Fruit fly (Drosophila melanogaster): ENCODE results near the gene Or85c.

Or85c gene

DNA sequence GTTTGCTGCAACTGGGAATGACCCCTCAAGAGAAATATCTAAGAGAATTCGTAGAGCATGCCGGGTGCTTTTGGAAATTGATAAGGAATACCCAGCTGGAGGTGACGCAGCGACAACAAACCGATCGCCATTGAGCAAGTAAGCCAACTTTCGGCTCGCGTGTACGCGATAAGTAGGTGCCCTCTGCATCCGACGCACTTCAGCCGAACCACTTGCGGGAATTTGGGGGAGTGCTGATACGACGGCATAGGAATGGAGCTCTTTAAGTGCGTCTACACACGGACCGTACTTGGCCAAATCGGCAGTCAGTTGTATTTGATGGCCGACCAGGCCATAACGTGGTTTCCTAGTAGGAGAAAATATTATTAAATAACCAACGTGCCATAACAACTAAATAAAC, 10.8 kb upstream of the Or85c start, which contains the start of gene CG31259:
Gene CG31259 (plus strand): TSS at position 277 of the 400 bp plus-strand sequence.
- TF ChIP-seq CG6163 (GFP tag; IDR thresholded peaks at IDR 0.05), result no peak
- no peak for TF ChIP-seq CG34406 (GFP tag; optimal IDR thresholded peaks at IDR 0.05)
- no peak for TF ChIP-seq CG6792 (GFP tag; optimal IDR thresholded peaks at IDR 0.05)
- no peak for TF ChIP-seq Hr4 (GFP tag; optimal IDR thresholded peaks at IDR 0.05)
- TF ChIP-seq ss (GFP tag; optimal IDR thresholded peaks at IDR 0.05), result no peak
- peak; percentile 80 for TF ChIP-seq svp (GFP tag)
- no peak for TF ChIP-seq Sox14 (GFP tag; optimal IDR thresholded peaks at IDR 0.05)

DNA sequence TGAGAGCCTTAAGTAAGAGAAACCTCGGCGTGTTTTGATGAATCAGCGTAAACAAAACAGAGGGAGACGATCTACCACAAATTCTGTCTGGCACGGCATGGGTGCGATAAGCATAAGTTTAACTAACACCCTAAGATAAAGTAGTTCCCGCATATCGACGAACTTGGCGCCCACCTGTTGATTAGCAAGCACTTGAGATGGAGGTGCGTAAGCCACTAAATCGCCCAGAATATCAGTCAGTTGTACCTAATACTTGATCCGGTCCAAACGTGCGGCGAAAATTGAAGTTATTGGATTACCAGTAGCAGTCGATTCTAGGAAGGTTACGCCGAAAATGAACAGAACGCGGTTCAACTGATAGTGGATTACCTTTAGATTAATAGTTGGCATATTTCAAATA, 8.7 kb upstream of the Or85c start, which contains the start of gene CG31454:
Gene CG31454 (plus strand): TSS at position 160 of the 400 bp plus-strand sequence.
- TF ChIP-seq CG4318 (GFP tag; optimal IDR thresholded peaks at IDR 0.05) (no peak), Ets96B (tag; optimal IDR thresholded peaks at IDR 0.05) (no peak), fkh (GFP tag; optimal IDR thresholded peaks at IDR 0.05) (no peak), spab (GFP tag; optimal IDR thresholded peaks at IDR 0.05) (no peak), net (GFP tag; optimal IDR thresholded peaks at IDR 0.05) (no peak), CG6163 (GFP tag; IDR thresholded peaks at IDR 0.05) (no peak), CG15336 (GFP tag; IDR thresholded peaks at IDR 0.05) (no peak)

dm6 chr3R:8520809-8521208, 8.0 kb upstream of the Or85c start:
- TF ChIP-seq Smox (GFP tag; optimal IDR thresholded peaks at IDR 0.05) (no peak), Eip78C (GFP tag) (no peak), Eip93F (GFP tag; optimal IDR thresholded peaks at IDR 0.05) (no peak), CG10631 (GFP tag; optimal IDR thresholded peaks at IDR 0.05) (no peak), CG11294 (GFP tag; IDR thresholded peaks at IDR 0.05) (no peak), Ets21C (GFP tag; optimal IDR thresholded peaks at IDR 0.05) (no peak), svp (GFP tag) (peak; percentile 87)

DNA sequence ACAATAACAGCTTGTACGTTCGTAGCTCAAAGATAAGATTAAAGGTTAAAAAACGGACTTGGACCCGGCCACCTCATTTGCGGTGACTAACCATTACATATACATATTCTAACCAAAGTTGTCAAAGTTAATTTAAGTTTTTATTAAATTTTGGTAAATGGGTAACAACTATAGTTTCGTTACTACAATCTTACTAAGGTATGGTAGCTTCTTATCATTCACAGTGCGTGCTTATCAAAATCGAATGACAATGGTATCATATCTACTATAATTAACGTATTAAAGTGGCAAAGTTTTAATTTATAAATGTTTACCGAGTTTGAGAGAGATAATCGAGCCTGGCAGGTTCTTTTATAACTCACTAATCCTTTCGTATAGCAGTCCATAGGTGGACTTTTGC, 6.3 kb upstream of the Or85c start:
- TF ChIP-seq CG6854 (GFP tag; optimal IDR thresholded peaks at IDR 0.05) (peak; percentile 9), Eip78C (GFP tag) (peak; percentile 7), CG6808 (GFP tag; optimal IDR thresholded peaks at IDR 0.05) (no peak), svp (GFP tag) (peak; percentile 77), Hr4 (GFP tag; optimal IDR thresholded peaks at IDR 0.05) (no peak)

DNA sequence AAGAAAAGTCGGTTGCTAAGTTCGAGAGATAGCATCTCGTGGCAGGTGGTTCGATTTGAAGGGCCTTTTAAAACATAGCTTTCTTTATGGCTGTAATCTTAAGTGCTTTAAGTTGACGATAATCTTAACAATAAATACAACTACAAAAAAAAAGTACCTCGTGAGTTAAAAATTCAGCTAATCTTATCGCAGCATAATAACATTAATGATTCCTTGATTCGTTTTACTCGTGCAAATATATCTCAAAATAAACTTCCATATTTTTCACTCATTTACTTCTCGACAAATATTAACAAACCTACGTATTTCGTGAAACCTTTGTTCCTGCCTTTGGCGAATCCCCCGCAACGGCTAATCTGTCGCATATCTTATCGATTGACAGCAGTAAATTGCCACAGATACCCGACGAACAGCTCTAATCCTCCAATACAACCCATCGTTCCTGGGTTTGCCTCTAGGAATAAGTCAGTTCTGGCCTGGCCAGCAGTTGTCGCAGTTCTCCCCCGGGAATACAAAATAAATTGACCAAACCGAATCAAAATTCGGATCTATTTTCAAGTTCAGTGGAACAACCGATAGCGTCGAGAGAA, 5.8 kb upstream of the Or85c start:
- peak; percentile 23 for TF ChIP-seq vri (GFP tag; optimal IDR thresholded peaks at IDR 0.05)
- no peak for TF ChIP-seq CG10631 (GFP tag; optimal IDR thresholded peaks at IDR 0.05)
- no peak for TF ChIP-seq pdm3 (GFP tag; optimal IDR thresholded peaks at IDR 0.05)
- TF ChIP-seq Sox14 (GFP tag; optimal IDR thresholded peaks at IDR 0.05), result peak; percentile 8
- no peak for TF ChIP-seq Smox (GFP tag; optimal IDR thresholded peaks at IDR 0.05)
- TF ChIP-seq Eip93F (GFP tag; optimal IDR thresholded peaks at IDR 0.05), result peak; percentile 2

DNA sequence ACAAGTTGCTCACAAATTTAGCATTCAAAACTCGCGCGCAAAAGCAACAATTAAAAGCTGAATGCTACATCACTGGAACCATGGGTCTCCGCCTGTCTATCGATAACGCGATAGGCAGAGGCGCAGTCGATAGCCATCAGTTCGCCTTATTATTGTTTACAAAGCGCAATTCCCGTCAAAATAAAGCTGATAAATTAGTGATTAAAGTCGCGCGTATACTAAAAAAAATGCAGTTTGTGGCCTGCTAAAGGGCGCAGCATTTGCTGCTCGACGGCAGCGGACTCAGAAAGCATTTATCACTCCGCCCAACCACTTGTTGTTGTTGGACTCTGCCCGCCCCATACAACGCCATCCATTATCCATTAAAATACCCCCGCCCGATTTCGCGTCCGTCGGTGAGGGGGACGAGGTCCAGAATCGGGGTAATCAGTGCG, 4.9 kb upstream of the Or85c start, which contains the start of gene CG11737:
Gene CG11737 (plus strand): TSS at position 117 of the 434 bp plus-strand sequence.
- TF ChIP-seq Sox14 (GFP tag; optimal IDR thresholded peaks at IDR 0.05), result peak; percentile 37
- peak; percentile 1 for TF ChIP-seq Hr4 (GFP tag; optimal IDR thresholded peaks at IDR 0.05)
- TF ChIP-seq CG8319 (GFP tag; optimal IDR thresholded peaks at IDR 0.05), result peak; percentile 30
- peak; percentile 42 for TF ChIP-seq CG6276 (GFP tag; optimal IDR thresholded peaks at IDR 0.05)
- TF ChIP-seq salr (GFP tag; optimal IDR thresholded peaks at IDR 0.05), result no peak
- TF ChIP-seq CG11762 (GFP tag; optimal IDR thresholded peaks at IDR 0.05; ENCODE audit: insufficient read depth), result peak; percentile 12
- TF ChIP-seq net (GFP tag; optimal IDR thresholded peaks at IDR 0.05), result peak; percentile 21
- TF ChIP-seq Lpt (GFP tag; optimal IDR thresholded peaks at IDR 0.05), result peak; percentile 11
- peak; percentile 44 for TF ChIP-seq CG6808 (GFP tag; optimal IDR thresholded peaks at IDR 0.05)
- no peak for TF ChIP-seq Hr38 (GFP tag; optimal IDR thresholded peaks at IDR 0.05)
- peak; percentile 29 for TF ChIP-seq CG10669 (GFP tag; optimal IDR thresholded peaks at IDR 0.05)
- TF ChIP-seq Ets96B (tag; optimal IDR thresholded peaks at IDR 0.05), result peak; percentile 4
- TF ChIP-seq Eip78C (GFP tag), result peak; percentile 69
- no peak for TF ChIP-seq Sox15 (GFP tag; optimal IDR thresholded peaks at IDR 0.05)
- TF ChIP-seq CG9139 (GFP tag; optimal IDR thresholded peaks at IDR 0.05), result peak; percentile 56
- TF ChIP-seq svp (GFP tag), result peak; percentile 64
- TF ChIP-seq CG32006 (GFP tag; optimal IDR thresholded peaks at IDR 0.05), result peak; percentile 27
- TF ChIP-seq Sox102F (GFP tag; optimal IDR thresholded peaks at IDR 0.05), result no peak
- TF ChIP-seq ss (GFP tag; optimal IDR thresholded peaks at IDR 0.05), result peak; percentile 47 to 65
- no peak for TF ChIP-seq CG8632 (GFP tag; optimal IDR thresholded peaks at IDR 0.05)
- TF ChIP-seq CG10631 (GFP tag; optimal IDR thresholded peaks at IDR 0.05), result no peak
- peak; percentile 28 for TF ChIP-seq spab (GFP tag; optimal IDR thresholded peaks at IDR 0.05)
- peak; percentile 20; the same call in 1 of the 3 replicates for TF ChIP-seq CG8119 (GFP tag; IDR thresholded peaks at IDR 0.05)
- peak; percentile 93 for TF ChIP-seq fkh (GFP tag; optimal IDR thresholded peaks at IDR 0.05)
- peak; percentile 25 for TF ChIP-seq vri (GFP tag; optimal IDR thresholded peaks at IDR 0.05)
- peak; percentile 9; the same call in 1 of the 2 replicates for TF ChIP-seq Gug (GFP tag; IDR thresholded peaks at IDR 0.05)
- peak; percentile 57 for TF ChIP-seq CG1621 (tag; optimal IDR thresholded peaks at IDR 0.05)
- no peak for TF ChIP-seq acj6 (GFP tag; optimal IDR thresholded peaks at IDR 0.05)

Measured in whole organism, prepupa.